Fruit fly (Drosophila melanogaster): ENCODE measurements around the gene CG4045.

DNA sequence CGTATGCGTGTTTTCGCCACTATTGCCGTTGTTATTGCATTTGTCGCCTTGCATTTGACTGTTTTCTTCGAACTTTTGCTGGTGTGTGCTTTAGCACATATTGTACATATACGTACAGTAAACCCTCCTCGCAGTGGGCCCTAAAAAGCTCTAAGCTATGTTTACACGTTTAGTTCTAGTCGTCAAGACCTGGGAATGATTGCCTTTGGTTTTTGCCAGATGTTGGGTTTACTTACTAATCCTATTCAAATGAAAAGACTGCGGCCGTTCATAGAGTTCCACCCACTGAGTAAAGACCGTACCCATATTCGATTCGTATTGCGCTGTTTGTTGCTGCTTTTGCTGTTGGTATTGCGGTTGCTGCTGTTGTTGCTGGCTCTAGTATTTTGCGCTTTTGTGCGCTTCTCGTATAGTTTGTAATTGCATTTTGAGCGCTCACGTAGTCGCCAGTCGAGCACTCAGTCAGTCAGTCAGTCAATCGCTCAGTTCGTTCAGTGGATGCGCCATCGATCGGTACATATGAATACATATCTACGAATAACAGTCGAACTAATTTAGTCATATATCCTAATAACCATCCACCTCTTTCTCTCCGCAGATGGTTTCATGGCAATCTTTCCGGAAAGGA is 32.2 kb upstream of the CG4045 start:
- TF ChIP-seq psq (optimal IDR thresholded peaks at IDR 0.05) (no peak), Dll (optimal IDR thresholded peaks at IDR 0.05) (no peak), CG8478 (optimal IDR thresholded peaks at IDR 0.05) (no peak), usp (GFP tag; optimal IDR thresholded peaks at IDR 0.05) (no peak), pan (optimal IDR thresholded peaks at IDR 0.05) (no peak), EcR (GFP tag; optimal IDR thresholded peaks at IDR 0.05) (no peak)

All from whole organism.